Fruit fly (Drosophila melanogaster): ENCODE results near the gene CG14662.

The CG14662 gene

dm6 chr3R:4997399-4998203, 13.6 kb upstream of the CG14662 start (continued):
- peak; percentile 15 for TF ChIP-seq Xbp1 (GFP tag; optimal IDR thresholded peaks at IDR 0.05)
- no peak for TF ChIP-seq aop (GFP tag; IDR thresholded peaks at IDR 0.05)
- TF ChIP-seq CG32772 (GFP tag; IDR thresholded peaks at IDR 0.05): peak; percentile 31; the same call in 1 of the 2 replicates
- TF ChIP-seq CG17829 (tag; optimal IDR thresholded peaks at IDR 0.05): peak; percentile 30
- no peak for TF ChIP-seq salm (tag; optimal IDR thresholded peaks at IDR 0.05)
- no peak for TF ChIP-seq sug (tag; optimal IDR thresholded peaks at IDR 0.05)
- TF ChIP-seq CG11696 (GFP tag; IDR thresholded peaks at IDR 0.05): no peak
- no peak for TF ChIP-seq maf-S (GFP tag; optimal IDR thresholded peaks at IDR 0.05)
- no peak for TF ChIP-seq CG16815 (GFP tag; optimal IDR thresholded peaks at IDR 0.05)
- no peak for TF ChIP-seq Ets65A (GFP tag)
- TF ChIP-seq emc (GFP tag; optimal IDR thresholded peaks at IDR 0.05): no peak
- no peak for TF ChIP-seq YL-1 (GFP tag; optimal IDR thresholded peaks at IDR 0.05)
- TF ChIP-seq CG2875 (GFP tag; optimal IDR thresholded peaks at IDR 0.05): no peak
- no peak for TF ChIP-seq CG7786 (GFP tag; optimal IDR thresholded peaks at IDR 0.05)
- no peak for TF ChIP-seq Usf (GFP tag; optimal IDR thresholded peaks at IDR 0.05)
- no peak for TF ChIP-seq pb (GFP tag; optimal IDR thresholded peaks at IDR 0.05)
- no peak for TF ChIP-seq CG18011 (GFP tag; optimal IDR thresholded peaks at IDR 0.05)
- TF ChIP-seq Lhr (GFP tag; optimal IDR thresholded peaks at IDR 0.05): no peak
- TF ChIP-seq HLH4C (GFP tag; IDR thresholded peaks at IDR 0.05; ENCODE audit: partially characterized antibody): no peak
- TF ChIP-seq Fer1 (GFP tag; optimal IDR thresholded peaks at IDR 0.05): no peak
- peak; percentile 16 for TF ChIP-seq tio (GFP tag; optimal IDR thresholded peaks at IDR 0.05)
- TF ChIP-seq CG11504 (tag; optimal IDR thresholded peaks at IDR 0.05): peak; percentile 41
- no peak for TF ChIP-seq chn (GFP tag; optimal IDR thresholded peaks at IDR 0.05)
- TF ChIP-seq CG31441 (GFP tag; IDR thresholded peaks at IDR 0.05): 0 out of 2 replicates have a peak, but pooled peaks have one; percentile 13
- no peak for TF ChIP-seq ssp (GFP tag; IDR thresholded peaks at IDR 0.05)
- no peak for TF ChIP-seq CG9437 (GFP tag; optimal IDR thresholded peaks at IDR 0.05)
- TF ChIP-seq CG42726 (GFP tag; IDR thresholded peaks at IDR 0.05; ENCODE audit: partially characterized antibody): no peak
- peak; percentile 43 for TF ChIP-seq CG8388 (GFP tag; optimal IDR thresholded peaks at IDR 0.05)
- TF ChIP-seq CG7963 (GFP tag; IDR thresholded peaks at IDR 0.05; ENCODE audit: partially characterized antibody): no peak
- TF ChIP-seq H2.0 (GFP tag; IDR thresholded peaks at IDR 0.05): peak; percentile 32; the same call in 1 of the 2 replicates
- TF ChIP-seq Stat92E (GFP tag; optimal IDR thresholded peaks at IDR 0.05): no peak
- peak; percentile 37 for TF ChIP-seq Blimp-1 (GFP tag; optimal IDR thresholded peaks at IDR 0.05)
- no peak for TF ChIP-seq CG7745 (tag; optimal IDR thresholded peaks at IDR 0.05)
- no peak for TF ChIP-seq CG1529 (GFP tag; optimal IDR thresholded peaks at IDR 0.05)
- no peak for TF ChIP-seq Elba2 (GFP tag; optimal IDR thresholded peaks at IDR 0.05)
- TF ChIP-seq CG17612 (GFP tag; IDR thresholded peaks at IDR 0.05): no peak
- TF ChIP-seq CG15696 (tag; optimal IDR thresholded peaks at IDR 0.05): peak; percentile 5

- no peak for TF ChIP-seq CG3163 (GFP tag; optimal IDR thresholded peaks at IDR 0.05)
- TF ChIP-seq CG4707 (GFP tag; optimal IDR thresholded peaks at IDR 0.05): peak; percentile 6
- no peak for TF ChIP-seq h (optimal IDR thresholded peaks at IDR 0.05)
- no peak for TF ChIP-seq CG6683 (GFP tag; optimal IDR thresholded peaks at IDR 0.05)
- TF ChIP-seq Mes4 (GFP tag; optimal IDR thresholded peaks at IDR 0.05): no peak
- TF ChIP-seq wek (GFP tag; optimal IDR thresholded peaks at IDR 0.05): peak; percentile 45
- TF ChIP-seq bsh (GFP tag; optimal IDR thresholded peaks at IDR 0.05): no peak
- no peak for TF ChIP-seq Opbp (GFP tag; IDR thresholded peaks at IDR 0.05; ENCODE audit: partially characterized antibody)
- no peak for TF ChIP-seq org-1 (GFP tag; optimal IDR thresholded peaks at IDR 0.05)
- 0 out of 2 replicates have a peak, but pooled peaks have one; percentile 12 for TF ChIP-seq seq (GFP tag; IDR thresholded peaks at IDR 0.05)
- TF ChIP-seq MBD-R2 (GFP tag; IDR thresholded peaks at IDR 0.05): no peak
- no peak for TF ChIP-seq CG7839 (tag; optimal IDR thresholded peaks at IDR 0.05)
- TF ChIP-seq Rx (GFP tag; IDR thresholded peaks at IDR 0.05): no peak
- TF ChIP-seq CG2712 (tag; optimal IDR thresholded peaks at IDR 0.05): no peak
Observed at dm6 chr3R:4996529-4996975, 12.5 kb upstream of the CG14662 start.
